Worm (Caenorhabditis elegans) whole organism, L4/young adult: ENCODE data around the gene D1025.1.

Experiments
- W03F9.2 ChIP-seq: fragments of 150-350 bp; optimal IDR thresholded peaks from 2 replicates; lab custom pipeline; 2014; ENCODE audit warnings: missing biosample characterization, missing genetic modification characterization
- dao-5 ChIP-seq: sonication (generic microtip); optimal IDR thresholded peaks from 2 replicates; lab custom pipeline; 2016; ENCODE audit warnings: missing genotype, missing genetic modification characterization, moderate library complexity, missing compliant biosample characterization
- him-1 ChIP-seq: sonication (generic microtip); optimal IDR thresholded peaks from 2 replicates; lab custom pipeline; 2016; ENCODE audit warnings: missing genotype, missing genetic modification reagents, missing genetic modification characterization, missing compliant biosample characterization

DNA sequence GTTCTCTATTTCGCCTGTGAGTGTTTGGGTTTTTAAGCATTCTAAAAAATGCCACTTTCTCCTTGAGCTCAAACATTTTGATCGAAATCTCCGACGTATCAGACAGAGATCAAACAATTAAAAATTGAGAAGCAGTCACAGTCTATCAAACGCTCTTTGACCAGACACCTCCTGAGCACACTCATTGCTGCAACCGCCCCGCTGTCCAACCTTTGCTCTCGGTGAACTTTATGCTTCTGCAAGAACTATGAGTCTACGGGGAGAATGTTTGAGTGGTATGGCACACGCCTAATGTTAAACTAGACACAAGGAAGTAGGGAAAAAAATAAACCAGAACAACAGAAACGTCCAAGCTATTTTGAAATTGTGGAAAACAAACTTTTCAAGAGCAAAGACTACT, 44.7 kb downstream of the D1025.1 start:
- TF ChIP-seq him-1 (tag; lab: Kevin White, UChicago) (no peak), dao-5 (tag; lab: Kevin White, UChicago) (no peak), W03F9.2 (no peak)
